Worm (Caenorhabditis elegans) whole organism, early embryonic: ENCODE results near the gene gst-30.

ENCODE experiments used
- B0310.2 ChIP-seq: sonication (generic microtip); optimal IDR thresholded peaks from 2 replicates; lab custom pipeline; 2016; ENCODE audit warnings: mild to moderate bottlenecking, missing genetic modification characterization, missing compliant biosample characterization
- F13C5.2 ChIP-seq: sonication (generic microtip); optimal IDR thresholded peaks from 2 replicates; lab custom pipeline; 2017; ENCODE audit warnings: mild to moderate bottlenecking, missing genetic modification characterization, inconsistent platforms, missing compliant biosample characterization
- aly-1 ChIP-seq: sonication (generic microtip); optimal IDR thresholded peaks from 2 replicates; lab custom pipeline; 2016; ENCODE audit warnings: missing genetic modification characterization, missing compliant biosample characterization
- ama-1 ChIP-seq: fragments of 150-350 bp; optimal IDR thresholded peaks from 2 replicates; lab custom pipeline; 2014
- ceh-13 ChIP-seq: fragments of 200-800 bp; sonication (Bioruptor generic); optimal IDR thresholded peaks from 2 replicates; lab custom pipeline; 2018; ENCODE audit warnings: mild to moderate bottlenecking, missing genetic modification characterization, missing compliant biosample characterization
- ceh-36 ChIP-seq: sonication (generic microtip); optimal IDR thresholded peaks from 2 replicates; lab custom pipeline; 2016; ENCODE audit warnings: missing genetic modification characterization, inconsistent platforms, missing compliant biosample characterization
- flt-1 ChIP-seq: fragments of 200-800 bp; sonication (Bioruptor generic); IDR thresholded peaks from 2 replicates; pipeline ENCODE4 v1.3.6; 2022; ENCODE audit warnings: missing genetic modification characterization, missing compliant biosample characterization
- hmg-4 ChIP-seq: fragments of 200-800 bp; sonication (Bioruptor generic); optimal IDR thresholded peaks from 2 replicates; lab custom pipeline; 2018; ENCODE audit warnings: mild to moderate bottlenecking, missing genetic modification characterization, missing compliant biosample characterization
- hnd-1 ChIP-seq: sonication (generic microtip); optimal IDR thresholded peaks from 2 replicates; lab custom pipeline; 2016; ENCODE audit warnings: missing genetic modification characterization, missing compliant biosample characterization
- pes-1 ChIP-seq: fragments of 200-800 bp; sonication (Bioruptor generic); IDR thresholded peaks from 2 replicates; pipeline ENCODE4 v1.3.6; 2022; ENCODE audit warnings: missing genetic modification reagents, missing genetic modification characterization, missing compliant biosample characterization
- scrt-1 ChIP-seq: fragments of 200-800 bp; sonication (Bioruptor generic); IDR thresholded peaks from 2 replicates; pipeline ENCODE4 v1.3.6; 2022; ENCODE audit warnings: missing genetic modification characterization, missing compliant biosample characterization
- tbx-37 ChIP-seq: fragments of 200-800 bp; sonication (Bioruptor generic); conservative IDR thresholded peaks from 2 replicates; pipeline ENCODE4 v1.3.6; 2022; ENCODE audit warnings: missing genetic modification reagents, missing genetic modification characterization, missing compliant biosample characterization
- tra-4 ChIP-seq: sonication (generic microtip); optimal IDR thresholded peaks from 2 replicates; lab custom pipeline; 2017; ENCODE audit warnings: missing genetic modification characterization, missing compliant biosample characterization

DNA sequence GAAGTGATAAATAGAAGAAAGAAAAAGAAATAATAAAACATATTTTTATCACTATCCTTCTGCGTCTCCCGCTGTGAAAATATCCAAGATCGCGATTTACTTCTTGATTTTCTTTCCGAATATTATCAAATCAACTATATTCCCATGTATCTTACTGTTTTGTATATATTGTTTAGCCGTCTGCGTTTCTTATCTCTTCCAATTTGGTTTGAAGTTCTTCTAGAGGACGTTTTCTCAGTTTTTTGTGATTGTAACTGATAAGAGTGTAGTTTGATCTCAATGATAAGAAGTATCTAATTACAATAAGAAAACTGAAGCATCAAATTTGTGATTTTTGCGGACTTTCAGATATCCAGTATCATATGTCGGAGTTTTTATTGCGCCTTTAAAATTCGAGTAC is 25.8 kb upstream of the gst-30 start:
- TF ChIP-seq ama-1 (lab: Kevin White, UChicago): no peak
- TF ChIP-seq hnd-1 (tag; lab: Kevin White, UChicago): no peak
- no peak for TF ChIP-seq B0310.2 (tag; lab: Kevin White, UChicago)
- no peak for TF ChIP-seq ceh-13 (GFP tag; lab: Kevin White, UChicago)
- no peak for TF ChIP-seq aly-1
- no peak for TF ChIP-seq flt-1 (GFP tag; lab: Robert Waterston, UW)
- TF ChIP-seq F13C5.2: no peak
- TF ChIP-seq pes-1: no peak
- no peak for TF ChIP-seq hmg-4
- no peak for TF ChIP-seq tbx-37 (GFP tag; lab: Robert Waterston, UW)
- TF ChIP-seq scrt-1 (GFP tag; lab: Robert Waterston, UW): no peak
- no peak for TF ChIP-seq ceh-36 (tag; lab: Kevin White, UChicago)
- TF ChIP-seq tra-4: no peak
